Worm (Caenorhabditis elegans) whole organism, L2 larva: ENCODE results near the gene cest-32.

Source experiments
- R02D3.7 ChIP-seq: fragments of 150-350 bp; optimal IDR thresholded peaks from 2 replicates; lab custom pipeline; 2014; ENCODE audit warnings: missing biosample characterization, missing genetic modification characterization
- blmp-1 ChIP-seq: sonication (generic microtip); optimal IDR thresholded peaks from 2 replicates; lab custom pipeline; 2017; ENCODE audit warnings: missing genetic modification characterization, mild to moderate bottlenecking, missing compliant biosample characterization, antibody characterized with exemption, moderate library complexity; ENCODE audit not compliant: insufficient read depth
- ceh-82 ChIP-seq: fragments of 150-350 bp; optimal IDR thresholded peaks from 2 replicates; lab custom pipeline; 2014; ENCODE audit warnings: missing biosample characterization, missing genetic modification characterization
- egl-27 ChIP-seq: sonication (generic microtip); optimal IDR thresholded peaks from 3 replicates; lab custom pipeline; 2017; ENCODE audit warnings: missing biosample characterization, missing genetic modification reagents, missing genetic modification characterization
- elt-1 ChIP-seq: fragments of 150-350 bp; optimal IDR thresholded peaks from 2 replicates; lab custom pipeline; 2014; ENCODE audit warnings: missing biosample characterization, missing genetic modification characterization
- lin-13 ChIP-seq: fragments of 150-350 bp; optimal IDR thresholded peaks from 2 replicates; lab custom pipeline; 2014; ENCODE audit warnings: missing biosample characterization, missing genetic modification reagents, missing genetic modification characterization
- mab-5 ChIP-seq: fragments of 150-350 bp; optimal IDR thresholded peaks from 2 replicates; lab custom pipeline; 2014; ENCODE audit warnings: missing biosample characterization, missing genetic modification characterization
- nhr-77 ChIP-seq: fragments of 150-350 bp; optimal IDR thresholded peaks from 2 replicates; lab custom pipeline; 2014; ENCODE audit warnings: missing biosample characterization, missing genetic modification characterization

DNA sequence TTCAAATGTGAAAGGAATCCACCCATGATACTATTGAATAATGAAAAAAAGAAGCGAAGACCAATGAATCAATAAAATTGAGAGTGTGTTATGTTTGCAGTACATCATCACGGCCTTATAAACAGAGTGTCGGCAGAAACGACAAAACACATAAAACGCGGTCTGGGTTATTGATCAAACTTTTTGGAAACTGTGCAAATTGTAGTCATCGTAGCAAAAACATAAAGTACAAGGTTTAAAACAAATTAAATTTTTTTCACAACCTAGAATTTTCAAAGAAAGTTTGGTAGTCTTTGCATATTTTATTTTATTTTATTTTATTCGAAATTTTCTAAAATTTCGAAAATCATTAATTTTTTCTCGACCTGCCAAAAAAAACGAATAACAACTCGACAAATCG is 9.3 kb upstream of the cest-32 start, which contains the start of gene cest-35.1:
- TF ChIP-seq egl-27 (tag; lab: Kevin White, UChicago) (no peak), mab-5 (tag; lab: Kevin White, UChicago) (no peak), blmp-1 (tag; lab: Kevin White, UChicago) (no peak), elt-1 (no peak), ceh-82 (tag; lab: Kevin White, UChicago) (no peak), R02D3.7 (tag; lab: Kevin White, UChicago) (no peak), nhr-77 (no peak), lin-13 (no peak)
